Fruit fly (Drosophila melanogaster) whole organism: ENCODE measurements around the gene rdgA.

Experiments used
- CG8478 ChIP-seq: fragments of >200 bp; optimal IDR thresholded peaks from 2 replicates; lab custom pipeline; 2018; ENCODE audit warnings: inconsistent platforms
- EcR ChIP-seq, 2 experiments: fragments of >200 bp; optimal IDR thresholded peaks; 2 replicates each; lab custom pipeline; 2017; ENCODE audit warnings: missing biosample characterization in 2 of 2, missing genetic modification characterization in 2 of 2, missing genetic modification reagents in 2 of 2
- psq ChIP-seq: fragments of >200 bp; optimal IDR thresholded peaks from 2 replicates; lab custom pipeline; 2017
- usp ChIP-seq: fragments of >200 bp; optimal IDR thresholded peaks from 2 replicates; lab custom pipeline; 2017; ENCODE audit warnings: missing biosample characterization, missing genetic modification characterization, mixed read lengths

DNA sequence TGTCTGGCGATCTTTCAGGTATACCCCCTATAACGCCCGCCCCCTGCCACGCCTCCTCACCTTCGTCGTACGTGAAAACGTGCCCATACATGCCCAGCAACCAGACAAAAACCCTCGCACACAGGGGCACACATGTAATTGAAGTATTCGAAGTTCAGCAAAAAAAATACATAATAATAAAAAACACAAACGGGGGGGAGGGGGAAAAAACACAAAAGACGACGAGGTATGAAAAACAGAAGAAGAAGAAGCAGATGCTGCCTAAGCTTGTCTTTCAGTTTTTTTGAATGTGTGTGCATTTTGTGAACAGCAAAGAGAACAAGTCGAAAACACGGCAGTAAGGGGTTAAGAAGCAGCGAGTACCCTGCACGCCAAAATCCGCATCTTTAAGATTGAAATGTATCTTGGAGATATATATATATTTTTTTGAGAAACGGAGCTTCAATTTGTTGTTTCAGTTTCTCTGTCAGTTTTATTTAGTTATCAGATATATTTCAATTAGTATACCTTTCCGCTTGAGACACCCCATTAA lies 17.9 kb upstream of the rdgA start:
- TF ChIP-seq CG8478 (no peak), usp (GFP tag; lab: Kevin White, UChicago) (no peak), psq (no peak), EcR (GFP tag; optimal IDR thresholded peaks at IDR 0.05; lab: Kevin White, UChicago) (no peak)
